Fruit fly (Drosophila melanogaster): ENCODE data around the gene Myc.

DNA sequence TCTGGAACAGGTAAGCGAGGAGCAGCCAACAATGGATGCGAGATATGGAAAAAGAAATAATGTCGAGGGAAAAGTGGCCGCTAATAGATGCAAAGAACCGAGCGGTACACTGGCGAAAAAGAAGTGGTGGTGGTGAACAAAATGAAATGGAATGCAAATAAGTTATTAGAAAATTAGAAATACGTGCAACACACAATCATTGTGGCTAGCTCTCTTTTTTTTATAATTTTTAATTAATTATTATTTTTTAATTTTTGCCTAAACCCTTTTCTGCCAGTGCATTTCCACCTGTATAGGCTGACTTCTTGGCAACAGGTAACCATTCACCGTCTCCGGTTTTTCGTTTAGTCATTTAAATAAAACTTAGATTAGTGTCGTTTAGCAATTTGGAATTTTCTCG, 17.8 kb upstream of the Myc start:
- TF ChIP-seq CG4854 (GFP tag; optimal IDR thresholded peaks at IDR 0.05) (peak; percentile 34), CG4617 (GFP tag; optimal IDR thresholded peaks at IDR 0.05; ENCODE audit: borderline replicate concordance) (peak; percentile 46), ato (GFP tag; IDR thresholded peaks at IDR 0.05; ENCODE audit: partially characterized antibody) (no peak), CG12155 (GFP tag; optimal IDR thresholded peaks at IDR 0.05) (peak; percentile 73), sqz (GFP tag; optimal IDR thresholded peaks at IDR 0.05) (peak; percentile 72), E2f1 (GFP tag; IDR thresholded peaks at IDR 0.05) (peak; percentile 77), wek (GFP tag; optimal IDR thresholded peaks at IDR 0.05) (no peak), CG17359 (tag; optimal IDR thresholded peaks at IDR 0.05) (peak; percentile 70), CG2875 (GFP tag; optimal IDR thresholded peaks at IDR 0.05) (peak; percentile 73), ara (GFP tag; IDR thresholded peaks at IDR 0.05) (peak; percentile 92), CG17328 (GFP tag; IDR thresholded peaks at IDR 0.05) (peak; percentile 92), D (optimal IDR thresholded peaks at IDR 0.05) (no peak), D (GFP tag; optimal IDR thresholded peaks at IDR 0.05) (peak; percentile 81)
